Fruit fly (Drosophila melanogaster) whole organism, embryonic: ENCODE measurements around the gene Pstk.

Source experiments
- CG10431 ChIP-seq: fragments of 200-800 bp; sonication (Bioruptor generic); optimal IDR thresholded peaks from 3 replicates; lab custom pipeline; 2018; ENCODE audit warnings: missing biosample characterization, mild to moderate bottlenecking, missing genetic modification characterization
- CG11456 ChIP-seq: fragments of 200-800 bp; sonication (Bioruptor generic); IDR thresholded peaks from 3 replicates; pipeline ENCODE4 v1.3.6; 2022; ENCODE audit warnings: missing biosample characterization, missing genetic modification characterization
- CG11696 ChIP-seq: fragments of 200-800 bp; sonication (Bioruptor generic); IDR thresholded peaks from 2 replicates; pipeline ENCODE4 v1.3.6; 2022; ENCODE audit warnings: missing biosample characterization, missing genetic modification characterization
- CG12104 ChIP-seq: fragments of 200-800 bp; sonication (Bioruptor generic); optimal IDR thresholded peaks from 3 replicates; lab custom pipeline; 2016; ENCODE audit warnings: missing biosample characterization, missing genetic modification characterization
- CG13296 ChIP-seq: fragments of 200-800 bp; sonication (Bioruptor generic); optimal IDR thresholded peaks from 3 replicates; lab custom pipeline; 2018; ENCODE audit warnings: missing biosample characterization, mild to moderate bottlenecking, missing genetic modification characterization
- CG15479 ChIP-seq: fragments of 200-800 bp; sonication (Bioruptor generic); optimal IDR thresholded peaks from 3 replicates; lab custom pipeline; 2019; ENCODE audit warnings: missing biosample characterization, mild to moderate bottlenecking, missing genetic modification characterization, moderate library complexity
- CG15514 ChIP-seq: fragments of 200-800 bp; sonication (Bioruptor generic); optimal IDR thresholded peaks from 3 replicates; lab custom pipeline; 2017; ENCODE audit warnings: missing biosample characterization, missing genetic modification characterization, mild to moderate bottlenecking, moderate library complexity, missing genetic modification reagents
- CG1602 ChIP-seq: fragments of 200-800 bp; sonication (Bioruptor generic); optimal IDR thresholded peaks from 3 replicates; lab custom pipeline; 2016; ENCODE audit warnings: missing biosample characterization, missing genetic modification characterization
- CG17328 ChIP-seq: fragments of 200-800 bp; sonication (Bioruptor generic); IDR thresholded peaks from 2 replicates; pipeline ENCODE4 v1.3.6; 2022; ENCODE audit warnings: missing biosample characterization, missing genetic modification characterization
- CG17568 ChIP-seq: fragments of 200-800 bp; sonication (Bioruptor generic); optimal IDR thresholded peaks from 2 replicates; lab custom pipeline; 2018; ENCODE audit warnings: missing biosample characterization, mild to moderate bottlenecking, missing genetic modification characterization, moderate library complexity
- CG17612 ChIP-seq: fragments of 200-800 bp; sonication (Bioruptor generic); IDR thresholded peaks from 2 replicates; pipeline ENCODE4 v1.3.6; 2022; ENCODE audit warnings: missing biosample characterization, missing genetic modification characterization
- CG2678 ChIP-seq: fragments of 200-800 bp; sonication (Bioruptor generic); optimal IDR thresholded peaks from 3 replicates; lab custom pipeline; 2019; ENCODE audit warnings: missing biosample characterization, mild to moderate bottlenecking, missing genetic modification characterization, moderate library complexity
- CG31224 ChIP-seq: fragments of 200-800 bp; sonication (Bioruptor generic); IDR thresholded peaks from 2 replicates; pipeline ENCODE4 v1.3.6; 2022; ENCODE audit warnings: missing biosample characterization, missing genetic modification characterization
- CG3281 ChIP-seq: fragments of 200-800 bp; sonication (Bioruptor generic); optimal IDR thresholded peaks from 3 replicates; lab custom pipeline; 2017; ENCODE audit warnings: missing biosample characterization, mild to moderate bottlenecking, missing genetic modification characterization
- CG4820 ChIP-seq: fragments of 200-800 bp; sonication (Bioruptor generic); optimal IDR thresholded peaks from 3 replicates; lab custom pipeline; 2016; ENCODE audit warnings: missing biosample characterization, missing genetic modification characterization
- CG7963 ChIP-seq: fragments of 200-800 bp; sonication (Bioruptor generic); IDR thresholded peaks from 3 replicates; pipeline ENCODE4 v1.3.6; 2022; ENCODE audit warnings: missing biosample characterization, missing genetic modification characterization; ENCODE audit not compliant: partially characterized antibody
- Chrac-16 ChIP-seq: fragments of 200-800 bp; sonication (Bioruptor generic); optimal IDR thresholded peaks from 3 replicates; lab custom pipeline; 2016; ENCODE audit warnings: missing biosample characterization, missing genetic modification characterization
- CoRest ChIP-seq: fragments of 200-800 bp; sonication (Bioruptor generic); optimal IDR thresholded peaks from 3 replicates; lab custom pipeline; 2018; ENCODE audit warnings: missing biosample characterization, mild to moderate bottlenecking, missing genetic modification characterization, moderate library complexity
- Elba2 ChIP-seq: fragments of 200-800 bp; sonication (Bioruptor generic); optimal IDR thresholded peaks from 3 replicates; lab custom pipeline; 2016; ENCODE audit warnings: missing biosample characterization, missing genetic modification characterization
- Ets65A ChIP-seq: fragments of 200-800 bp; sonication (Bioruptor generic); peaks from one replicate; lab custom pipeline; 2016; ENCODE audit warnings: missing biosample characterization, missing genetic modification characterization
- Fer1 ChIP-seq: fragments of 200-800 bp; sonication (Bioruptor generic); optimal IDR thresholded peaks from 2 replicates; lab custom pipeline; 2017; ENCODE audit warnings: missing biosample characterization, mild to moderate bottlenecking, missing genetic modification characterization
- H15 ChIP-seq: fragments of 200-800 bp; sonication (Bioruptor generic); IDR thresholded peaks from 3 replicates; pipeline ENCODE4 v1.3.6; 2022; ENCODE audit warnings: missing biosample characterization, missing genetic modification characterization
- H2.0 ChIP-seq: fragments of 200-800 bp; sonication (Bioruptor generic); IDR thresholded peaks from 2 replicates; pipeline ENCODE4 v1.3.6; 2022; ENCODE audit warnings: missing biosample characterization, missing genetic modification characterization
- HLH54F ChIP-seq: fragments of 200-800 bp; sonication (Bioruptor generic); optimal IDR thresholded peaks from 3 replicates; lab custom pipeline; 2016; ENCODE audit warnings: missing biosample characterization, missing genetic modification characterization
- MTF-1 ChIP-seq: fragments of 200-800 bp; sonication (Bioruptor generic); optimal IDR thresholded peaks from 2 replicates; lab custom pipeline; 2018; ENCODE audit warnings: missing biosample characterization, mild to moderate bottlenecking, missing genetic modification characterization, borderline replicate concordance
- Optix ChIP-seq: fragments of 200-800 bp; sonication (Bioruptor generic); IDR thresholded peaks from 3 replicates; pipeline ENCODE4 v1.3.6; 2022; ENCODE audit warnings: missing biosample characterization, missing genetic modification characterization
- Rfx ChIP-seq: fragments of 200-800 bp; sonication (Bioruptor generic); IDR thresholded peaks from 2 replicates; pipeline ENCODE4 v1.3.6; 2022; ENCODE audit warnings: missing biosample characterization, missing genetic modification characterization
- Side ChIP-seq: fragments of 200-800 bp; sonication (Bioruptor generic); optimal IDR thresholded peaks from 2 replicates; lab custom pipeline; 2016; ENCODE audit warnings: missing biosample characterization, missing genetic modification characterization
- Taf1 ChIP-seq: fragments of 200-800 bp; sonication (Bioruptor generic); IDR thresholded peaks from 2 replicates; pipeline ENCODE4 v1.3.6; 2022; ENCODE audit warnings: missing biosample characterization, missing genetic modification characterization
- YL-1 ChIP-seq: fragments of 200-800 bp; sonication (Bioruptor generic); optimal IDR thresholded peaks from 3 replicates; lab custom pipeline; 2017; ENCODE audit warnings: missing biosample characterization, mild to moderate bottlenecking, missing genetic modification characterization
- bowl ChIP-seq: fragments of 200-800 bp; sonication (Bioruptor generic); IDR thresholded peaks from 2 replicates; pipeline ENCODE4 v1.3.6; 2022; ENCODE audit warnings: missing biosample characterization, missing genetic modification characterization
- cwo ChIP-seq: fragments of 200-800 bp; sonication (Bioruptor generic); optimal IDR thresholded peaks from 3 replicates; lab custom pipeline; 2017; ENCODE audit warnings: missing biosample characterization, missing genetic modification characterization, mild to moderate bottlenecking, moderate library complexity, missing genetic modification reagents
- disco-r ChIP-seq: fragments of 200-800 bp; sonication (Bioruptor generic); optimal IDR thresholded peaks from 2 replicates; lab custom pipeline; 2016; ENCODE audit warnings: missing biosample characterization, missing genetic modification characterization
- dysf ChIP-seq: fragments of 200-800 bp; sonication (Bioruptor generic); IDR thresholded peaks from 3 replicates; pipeline ENCODE4 v1.3.6; 2022; ENCODE audit warnings: missing biosample characterization, missing genetic modification characterization
- en ChIP-seq: fragments of 200-800 bp; sonication (Bioruptor generic); optimal IDR thresholded peaks from 2 replicates; lab custom pipeline; 2016; ENCODE audit warnings: missing biosample characterization, missing genetic modification characterization
- fru ChIP-seq: fragments of >200 bp; optimal IDR thresholded peaks from 2 replicates; lab custom pipeline; 2017
- ftz-f1 ChIP-seq: fragments of 200-800 bp; sonication (Bioruptor generic); optimal IDR thresholded peaks from 2 replicates; lab custom pipeline; 2016; ENCODE audit warnings: missing biosample characterization, missing genetic modification characterization
- gfzf ChIP-seq: fragments of 200-800 bp; sonication (Bioruptor generic); optimal IDR thresholded peaks from 2 replicates; lab custom pipeline; 2016; ENCODE audit warnings: missing biosample characterization, mild to moderate bottlenecking, missing genetic modification characterization, moderate library complexity
- hbn ChIP-seq: fragments of 200-800 bp; sonication (Bioruptor generic); IDR thresholded peaks from 2 replicates; pipeline ENCODE4 v1.3.6; 2022; ENCODE audit warnings: missing biosample characterization, missing genetic modification characterization; ENCODE audit not compliant: partially characterized antibody
- insv ChIP-seq, 2 experiments: fragments of 200-800 bp; sonication (Bioruptor generic); optimal IDR thresholded peaks; 3 replicates each; lab custom pipeline; 2016 to 2018; ENCODE audit warnings: missing biosample characterization in 2 of 2, missing genetic modification characterization in 2 of 2
- knrl ChIP-seq: fragments of 200-800 bp; sonication (Bioruptor generic); IDR thresholded peaks from 3 replicates; pipeline ENCODE4 v1.3.6; 2022; ENCODE audit warnings: missing biosample characterization, missing genetic modification characterization; ENCODE audit not compliant: partially characterized antibody
- nau ChIP-seq: fragments of 200-800 bp; sonication (Bioruptor generic); optimal IDR thresholded peaks from 3 replicates; lab custom pipeline; 2017; ENCODE audit warnings: missing biosample characterization, mild to moderate bottlenecking, missing genetic modification characterization, missing genetic modification reagents
- nom ChIP-seq: fragments of 200-800 bp; sonication (Bioruptor generic); optimal IDR thresholded peaks from 2 replicates; lab custom pipeline; 2017; ENCODE audit warnings: missing biosample characterization, missing genetic modification characterization, mild to moderate bottlenecking, moderate library complexity, missing genetic modification reagents
- odd ChIP-seq: fragments of 200-800 bp; sonication (Bioruptor generic); optimal IDR thresholded peaks from 2 replicates; lab custom pipeline; 2017; ENCODE audit warnings: missing biosample characterization, mild to moderate bottlenecking, missing genetic modification characterization
- pita ChIP-seq: fragments of 200-800 bp; sonication (Bioruptor generic); optimal IDR thresholded peaks from 2 replicates; lab custom pipeline; 2017; ENCODE audit warnings: missing biosample characterization, mild to moderate bottlenecking, missing genetic modification characterization
- rib ChIP-seq: fragments of 200-800 bp; sonication (Bioruptor generic); IDR thresholded peaks from 2 replicates; pipeline ENCODE4 v1.3.6; 2022; ENCODE audit warnings: missing biosample characterization, missing genetic modification characterization
- row ChIP-seq: fragments of 200-800 bp; sonication (Bioruptor generic); IDR thresholded peaks from 3 replicates; pipeline ENCODE4 v1.3.6; 2022; ENCODE audit warnings: missing biosample characterization, missing genetic modification characterization
- sens ChIP-seq: fragments of 200-800 bp; sonication (Bioruptor generic); peaks from one replicate; lab custom pipeline; 2016; ENCODE audit warnings: missing biosample characterization, missing genetic modification characterization
- sug ChIP-seq: fragments of 200-800 bp; optimal IDR thresholded peaks from 2 replicates; lab custom pipeline; 2019; ENCODE audit warnings: missing biosample characterization, mild to moderate bottlenecking, missing genetic modification characterization, moderate library complexity
- tx ChIP-seq: fragments of 200-800 bp; sonication (Bioruptor generic); optimal IDR thresholded peaks from 2 replicates; lab custom pipeline; 2016; ENCODE audit warnings: missing biosample characterization, missing genetic modification characterization
- yki ChIP-seq: fragments of >200 bp; optimal IDR thresholded peaks from 3 replicates; lab custom pipeline; 2018

Pstk gene

dm6 chrX:19642819-19643504, 24.6 kb upstream of the Pstk start, which contains the start of the genes CG12237 and Sec61gamma (continued):
- no peak for TF ChIP-seq H15 (GFP tag; lab: Robert Waterston, UW)
- no peak for TF ChIP-seq disco-r
- peak; percentile 39 for TF ChIP-seq gfzf (GFP tag; lab: Kevin White, UChicago)
- no peak for TF ChIP-seq CG7963
- peak; percentile 62; the same call in 1 of the 3 replicates for TF ChIP-seq CG11456 (GFP tag; lab: Robert Waterston, UW)
- TF ChIP-seq CG12104 (GFP tag; lab: Kevin White, UChicago): no peak
- TF ChIP-seq cwo: no peak
- TF ChIP-seq CG11696: no peak
- TF ChIP-seq Optix (GFP tag; lab: Robert Waterston, UW): no peak
- TF ChIP-seq nom (GFP tag; lab: Kevin White, UChicago): peak; percentile 72
- TF ChIP-seq Side (GFP tag; lab: Kevin White, UChicago): peak; percentile 0
- peak; percentile 20 for TF ChIP-seq ftz-f1
- TF ChIP-seq sug (tag; lab: Kevin White, UChicago): peak; percentile 44
- no peak for TF ChIP-seq tx
- TF ChIP-seq CG10431 (GFP tag; lab: Kevin White, UChicago): no peak
- no peak for TF ChIP-seq pita (GFP tag; lab: Kevin White, UChicago)
- no peak for TF ChIP-seq bowl
- TF ChIP-seq Chrac-16 (GFP tag; lab: Kevin White, UChicago): no peak
- 0 out of 3 replicates have a peak, but pooled peaks have one; percentile 50 for TF ChIP-seq dysf (GFP tag; lab: Robert Waterston, UW)
- no peak for TF ChIP-seq en
- peak; percentile 79 for TF ChIP-seq CG15514 (GFP tag; lab: Kevin White, UChicago)
- no peak for TF ChIP-seq CG17568 (GFP tag; lab: Kevin White, UChicago)
- no peak for TF ChIP-seq CG17328
- TF ChIP-seq CG31224 (GFP tag; lab: Robert Waterston, UW): no peak
- TF ChIP-seq YL-1 (GFP tag; lab: Kevin White, UChicago): peak; percentile 79
- no peak for TF ChIP-seq Elba2 (GFP tag; lab: Kevin White, UChicago)
- TF ChIP-seq yki (lab: Kevin White, UChicago): no peak
- TF ChIP-seq nau (GFP tag; lab: Kevin White, UChicago): no peak
- peak; percentile 33 for TF ChIP-seq CG2678 (tag; lab: Kevin White, UChicago)
- no peak for TF ChIP-seq CG1602 (GFP tag; lab: Kevin White, UChicago)
- peak; percentile 59 for TF ChIP-seq Ets65A (GFP tag; lab: Kevin White, UChicago)
- TF ChIP-seq hbn (GFP tag; lab: Robert Waterston, UW): no peak
- no peak for TF ChIP-seq odd (GFP tag; lab: Kevin White, UChicago)
- no peak for TF ChIP-seq Fer1 (GFP tag; lab: Kevin White, UChicago)
- peak; percentile 32 for TF ChIP-seq CG15479 (GFP tag; lab: Kevin White, UChicago)
- TF ChIP-seq CG13296 (GFP tag; lab: Kevin White, UChicago): peak; percentile 35
- peak; percentile 53 for TF ChIP-seq CoRest (tag; lab: Kevin White, UChicago)
- 0 out of 2 replicates have a peak, but pooled peaks have one; percentile 6 for TF ChIP-seq H2.0
- TF ChIP-seq CG3281 (GFP tag; lab: Kevin White, UChicago): peak; percentile 66
- no peak for TF ChIP-seq CG4820 (GFP tag; lab: Kevin White, UChicago)
- peak; percentile 55 for TF ChIP-seq rib (GFP tag; lab: Robert Waterston, UW)
- TF ChIP-seq CG17612: no peak
- no peak for TF ChIP-seq fru (lab: Kevin White, UChicago)
- TF ChIP-seq MTF-1: no peak
- peak; percentile 89 for TF ChIP-seq row (GFP tag; lab: Robert Waterston, UW)
- no peak for TF ChIP-seq knrl
- TF ChIP-seq HLH54F (GFP tag; lab: Kevin White, UChicago): no peak
- TF ChIP-seq Taf1 (GFP tag; lab: Robert Waterston, UW): no peak
- TF ChIP-seq insv (GFP tag; optimal IDR thresholded peaks at IDR 0.05; lab: Kevin White, UChicago): peak in 1 of 2 experiments; percentile 89
- peak; percentile 71 for TF ChIP-seq sens (GFP tag; lab: Kevin White, UChicago)
- TF ChIP-seq Rfx: peak; percentile 72
